Fruit fly (Drosophila melanogaster): Measurements from ENCODE around the gene CG14441.

DNA sequence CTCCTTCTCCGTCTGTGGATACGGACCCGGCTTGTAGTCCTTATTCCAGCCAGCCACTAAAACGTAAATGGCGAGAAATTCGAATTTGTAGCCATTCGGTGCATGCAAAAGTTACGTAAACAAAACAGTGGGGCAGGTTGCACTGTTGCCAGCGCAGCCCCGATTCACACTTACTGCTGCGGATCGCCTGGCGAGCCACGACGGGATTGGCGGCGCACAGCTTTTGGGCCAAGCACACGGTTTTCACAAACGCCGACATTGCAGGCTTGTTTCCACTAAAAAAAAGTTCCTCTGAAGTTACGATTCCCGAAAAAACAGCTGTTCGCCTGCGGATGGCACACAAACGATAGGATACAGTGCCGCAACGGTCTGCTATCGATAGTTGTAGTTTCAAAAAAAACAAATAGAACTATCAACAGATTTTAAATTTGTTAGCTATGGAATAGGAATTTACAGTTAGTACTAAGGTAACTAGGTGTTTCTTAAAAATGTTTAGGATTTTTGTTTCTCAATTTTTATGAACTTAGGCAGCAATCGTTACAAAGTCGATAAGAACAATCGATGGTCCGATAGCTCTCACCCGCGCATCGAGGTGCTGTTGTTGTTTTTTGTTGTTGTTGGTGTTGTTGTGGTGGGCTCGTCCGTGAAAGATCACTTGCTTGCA, 21.4 kb upstream of the CG14441 start, which contains the start of gene Fum1:
- TF ChIP-seq h (optimal IDR thresholded peaks at IDR 0.05) (no peak), Myc (optimal IDR thresholded peaks at IDR 0.05) (no peak), ttk (optimal IDR thresholded peaks at IDR 0.05) (no peak)
